Worm (Caenorhabditis elegans) whole organism, L4 larva: ENCODE measurements around the gene srh-19.
A peak's percentile ranks its signal among the peaks of the same experiment; 100 is the strongest.

ENCODE experiments used
- D1046.2 ChIP-seq: fragments of 200-800 bp; sonication (Bioruptor generic); IDR thresholded peaks from 2 replicates; pipeline ENCODE4 v1.3.6; 2022; ENCODE audit warnings: missing genetic modification characterization, missing compliant biosample characterization
- F26F4.8 ChIP-seq: fragments of 200-800 bp; sonication (Bioruptor generic); conservative IDR thresholded peaks from 2 replicates; pipeline ENCODE4 v1.3.6; 2022; ENCODE audit warnings: missing genetic modification characterization, missing compliant biosample characterization
- F44E2.7 ChIP-seq: fragments of 200-800 bp; sonication (Bioruptor generic); IDR thresholded peaks from 2 replicates; pipeline ENCODE4 v2.1.2; 2022; ENCODE audit warnings: missing genetic modification characterization, missing compliant biosample characterization
- T26A8.4 ChIP-seq: fragments of 200-800 bp; sonication (Bioruptor generic); IDR thresholded peaks from 2 replicates; pipeline ENCODE4 v1.3.6; 2022; ENCODE audit warnings: missing genetic modification characterization, missing compliant biosample characterization
- Y75B8A.6 ChIP-seq: fragments of 200-800 bp; sonication (Bioruptor generic); IDR thresholded peaks from 2 replicates; pipeline ENCODE4 v1.3.6; 2022; ENCODE audit warnings: missing genetic modification reagents, missing genetic modification characterization, missing compliant biosample characterization
- ZK546.5 ChIP-seq, 2 experiments: sonication (generic microtip); optimal IDR thresholded peaks; 2 replicates each; lab custom pipeline; 2017; ENCODE audit warnings: missing biosample characterization in 2 of 2, missing genetic modification characterization in 2 of 2
- aha-1 ChIP-seq: fragments of 150-350 bp; peaks from one replicate; lab custom pipeline; 2014; ENCODE audit warnings: missing biosample characterization, missing genetic modification characterization
- ama-1 ChIP-seq: fragments of 150-350 bp; optimal IDR thresholded peaks from 2 replicates; lab custom pipeline; 2014; ENCODE audit warnings: inconsistent platforms, mixed read lengths
- arid-1 ChIP-seq: fragments of 200-800 bp; sonication (Bioruptor generic); conservative IDR thresholded peaks from 2 replicates; pipeline ENCODE4 v1.3.6; 2022; ENCODE audit warnings: missing genetic modification reagents, missing genetic modification characterization, missing compliant biosample characterization
- cey-2 ChIP-seq: sonication (generic microtip); optimal IDR thresholded peaks from 3 replicates; lab custom pipeline; 2017; ENCODE audit warnings: missing genetic modification characterization, mild to moderate bottlenecking, missing compliant biosample characterization, antibody characterized with exemption, borderline replicate concordance; ENCODE audit not compliant: insufficient read depth
- daf-12 ChIP-seq: fragments of 150-350 bp; optimal IDR thresholded peaks from 2 replicates; lab custom pipeline; 2014; ENCODE audit warnings: missing biosample characterization, missing genetic modification reagents, missing genetic modification characterization
- daf-16 ChIP-seq, 3 experiments: sonication (generic microtip); optimal IDR thresholded peaks; 2 replicates each; lab custom pipeline; 2016 to 2017; ENCODE audit warnings: missing genetic modification characterization in 3 of 3, missing genetic modification reagents in 3 of 3, mild to moderate bottlenecking in 2 of 3, missing compliant biosample characterization in 2 of 3, missing biosample characterization in 1 of 3, moderate library complexity in 1 of 3
- daf-19 ChIP-seq: fragments of 200-800 bp; sonication (Bioruptor generic); conservative IDR thresholded peaks from 2 replicates; pipeline ENCODE4 v1.3.6; 2022; ENCODE audit warnings: missing genetic modification characterization, missing compliant biosample characterization
- dmd-8 ChIP-seq: fragments of 200-800 bp; sonication (Bioruptor generic); IDR thresholded peaks from 2 replicates; pipeline ENCODE4 v1.3.6; 2022; ENCODE audit warnings: missing genetic modification characterization, missing compliant biosample characterization
- duxl-1 ChIP-seq: sonication (generic microtip); optimal IDR thresholded peaks from 2 replicates; lab custom pipeline; 2016; ENCODE audit warnings: mild to moderate bottlenecking, missing genetic modification characterization, moderate library complexity, missing compliant biosample characterization; ENCODE audit not compliant: poor library complexity
- dve-1 ChIP-seq: sonication (generic microtip); optimal IDR thresholded peaks from 2 replicates; lab custom pipeline; 2017; ENCODE audit warnings: antibody characterized with exemption, mild to moderate bottlenecking, missing genetic modification characterization, missing compliant biosample characterization; ENCODE audit not compliant: insufficient read depth
- egl-43 ChIP-seq: fragments of 200-800 bp; sonication (Bioruptor generic); IDR thresholded peaks from 2 replicates; pipeline ENCODE4 v1.3.6; 2022; ENCODE audit warnings: missing genetic modification reagents, missing genetic modification characterization, missing compliant biosample characterization
- fos-1 ChIP-seq: fragments of 150-350 bp; optimal IDR thresholded peaks from 2 replicates; lab custom pipeline; 2014; ENCODE audit warnings: missing biosample characterization, missing genetic modification characterization
- hif-1 ChIP-seq, 2 experiments: sonication (generic microtip); optimal IDR thresholded peaks; 2 replicates each; lab custom pipeline; 2016 to 2017; ENCODE audit warnings: missing compliant biosample characterization in 2 of 2, missing genetic modification characterization in 2 of 2, missing genetic modification reagents in 2 of 2, missing genotype in 2 of 2, mild to moderate bottlenecking in 1 of 2
- hlh-11 ChIP-seq: fragments of 200-800 bp; sonication (Bioruptor generic); optimal IDR thresholded peaks from 2 replicates; lab custom pipeline; 2018; ENCODE audit warnings: mild to moderate bottlenecking, missing genetic modification characterization, missing compliant biosample characterization
- hmg-1.1 ChIP-seq: fragments of 200-800 bp; sonication (Bioruptor generic); IDR thresholded peaks from 2 replicates; pipeline ENCODE4 v1.3.6; 2022; ENCODE audit warnings: missing genetic modification reagents, missing genetic modification characterization, missing compliant biosample characterization
- lin-15B ChIP-seq: fragments of 150-350 bp; sonication (generic microtip); optimal IDR thresholded peaks from 3 replicates; lab custom pipeline; 2014; ENCODE audit warnings: missing biosample characterization, missing genetic modification characterization
- lin-39 ChIP-seq: fragments of 150-350 bp; optimal IDR thresholded peaks from 2 replicates; lab custom pipeline; 2014; ENCODE audit warnings: missing biosample characterization, missing genetic modification reagents, missing genetic modification characterization
- lir-3 ChIP-seq: sonication (generic microtip); optimal IDR thresholded peaks from 2 replicates; lab custom pipeline; 2016; ENCODE audit warnings: mild to moderate bottlenecking, missing genetic modification characterization, missing compliant biosample characterization
- lsy-2 ChIP-seq, 2 experiments: fragments of 150-350 bp in 1 of 2; sonication (generic microtip) in 1 of 2; optimal IDR thresholded peaks; 2 replicates each; lab custom pipeline; 2014 to 2017; ENCODE audit warnings: missing biosample characterization in 2 of 2, missing genetic modification characterization in 2 of 2
- madf-5 ChIP-seq, 2 experiments: fragments of 200-800 bp; sonication (Bioruptor generic); IDR thresholded peaks; 2 replicates each; pipeline ENCODE4 v1.3.6; 2022; ENCODE audit warnings: missing compliant biosample characterization in 2 of 2, missing genetic modification characterization in 2 of 2
- mdt-29 ChIP-seq: fragments of 200-800 bp; sonication (Bioruptor generic); IDR thresholded peaks from 2 replicates; pipeline ENCODE4 v1.3.6; 2022; ENCODE audit warnings: missing genetic modification reagents, missing genetic modification characterization, missing compliant biosample characterization
- mep-1 ChIP-seq: fragments of 150-350 bp; sonication (generic microtip); optimal IDR thresholded peaks from 3 replicates; lab custom pipeline; 2014; ENCODE audit warnings: missing biosample characterization, missing genetic modification characterization
- mes-2 ChIP-seq: sonication (generic microtip); optimal IDR thresholded peaks from 2 replicates; lab custom pipeline; 2016; ENCODE audit warnings: missing genotype, mild to moderate bottlenecking, missing genetic modification characterization, missing compliant biosample characterization; ENCODE audit not compliant: poor library complexity, severe bottlenecking
- mxl-3 ChIP-seq: fragments of 200-800 bp; sonication (Bioruptor generic); optimal IDR thresholded peaks from 2 replicates; lab custom pipeline; 2018; ENCODE audit warnings: mild to moderate bottlenecking, missing genetic modification characterization, missing compliant biosample characterization
- nhr-111 ChIP-seq: fragments of 200-800 bp; sonication (Bioruptor generic); optimal IDR thresholded peaks from 2 replicates; lab custom pipeline; 2018; ENCODE audit warnings: mild to moderate bottlenecking, missing genetic modification characterization, missing compliant biosample characterization
- pha-4 ChIP-seq, 2 experiments: fragments of 150-350 bp in 1 of 2; fragments of 200-800 bp in 1 of 2; sonication (Bioruptor generic) in 1 of 2; IDR thresholded peaks in 1 of 2; optimal IDR thresholded peaks in 1 of 2; 2 replicates each; pipeline versions ENCODE4 v1.3.6 to Lab custom; 2014 to 2022; ENCODE audit warnings: missing genetic modification characterization in 2 of 2, missing genetic modification reagents in 2 of 2, missing biosample characterization in 1 of 2, missing compliant biosample characterization in 1 of 2
- pqm-1 ChIP-seq: sonication (generic microtip); optimal IDR thresholded peaks from 2 replicates; lab custom pipeline; 2017; ENCODE audit warnings: missing biosample characterization, missing genetic modification characterization
- sdz-12 ChIP-seq: fragments of 200-800 bp; sonication (Bioruptor generic); optimal IDR thresholded peaks from 2 replicates; lab custom pipeline; 2018; ENCODE audit warnings: mild to moderate bottlenecking, missing genetic modification characterization, missing compliant biosample characterization
- set-16 ChIP-seq: fragments of 200-800 bp; sonication (Bioruptor generic); IDR thresholded peaks from 2 replicates; pipeline ENCODE4 v1.3.6; 2022; ENCODE audit warnings: missing genetic modification reagents, missing genetic modification characterization, missing compliant biosample characterization
- skn-1 ChIP-seq: fragments of 150-350 bp; optimal IDR thresholded peaks from 2 replicates; lab custom pipeline; 2014; ENCODE audit warnings: missing biosample characterization, missing genetic modification characterization
- spr-3 ChIP-seq: fragments of 200-800 bp; sonication (Bioruptor generic); optimal IDR thresholded peaks from 2 replicates; lab custom pipeline; 2018; ENCODE audit warnings: mild to moderate bottlenecking, missing genetic modification characterization, missing compliant biosample characterization
- tra-1 ChIP-seq: fragments of 200-800 bp; sonication (Bioruptor generic); IDR thresholded peaks from 2 replicates; pipeline ENCODE4 v1.3.6; 2022; ENCODE audit warnings: missing genetic modification reagents, missing genetic modification characterization, missing compliant biosample characterization
- unc-62 ChIP-seq, 3 experiments: fragments of 150-350 bp in 1 of 3; sonication (generic microtip); optimal IDR thresholded peaks in 2 of 3; peaks in 1 of 3; 1 replicate in 1 of 3; 2 replicates in 2 of 3; lab custom pipeline; 2014 to 2017; ENCODE audit warnings: missing biosample characterization in 3 of 3, missing genetic modification characterization in 3 of 3, missing genetic modification reagents in 3 of 3, missing genotype in 1 of 3
- zip-11 ChIP-seq: fragments of 200-800 bp; sonication (Bioruptor generic); IDR thresholded peaks from 2 replicates; pipeline ENCODE4 v1.3.6; 2022; ENCODE audit warnings: missing genetic modification characterization, missing compliant biosample characterization

The srh-19 gene

DNA sequence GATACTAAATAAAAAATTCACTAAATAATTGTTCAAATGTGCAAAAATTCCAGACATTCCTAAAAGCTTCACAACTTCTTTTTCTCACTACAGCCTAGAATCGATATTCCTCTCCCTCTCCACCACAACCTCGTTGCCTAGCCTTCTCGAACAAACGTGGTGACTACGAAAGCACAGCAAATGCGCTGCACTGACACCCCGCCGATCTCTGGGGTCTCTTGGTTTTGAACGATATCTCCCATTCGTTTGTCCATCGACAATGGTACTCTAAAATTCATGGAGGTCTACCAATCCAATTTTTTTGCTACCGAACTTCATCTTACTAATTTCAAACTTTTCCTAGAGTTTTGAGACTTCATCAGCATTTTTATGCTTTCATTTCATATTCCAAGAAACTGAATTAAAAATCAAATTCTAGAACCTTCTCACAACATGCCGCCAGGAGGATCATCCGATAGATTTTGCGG lies 37.4 kb downstream of the srh-19 start, which contains the start of gene W05H7.1 (continued):
- TF ChIP-seq hlh-11 (peak; percentile 9), aha-1 (tag; lab: Kevin White, UChicago) (peak; percentile 94), ZK546.5 (tag; optimal IDR thresholded peaks at IDR 0.05; lab: Kevin White, UChicago) (no peak), Y75B8A.6 (no peak), cey-2 (tag; lab: Kevin White, UChicago) (no peak), dmd-8 (GFP tag; lab: Robert Waterston, UW) (no peak), hmg-1.1 (GFP tag; lab: Robert Waterston, UW) (peak; percentile 61)

DNA sequence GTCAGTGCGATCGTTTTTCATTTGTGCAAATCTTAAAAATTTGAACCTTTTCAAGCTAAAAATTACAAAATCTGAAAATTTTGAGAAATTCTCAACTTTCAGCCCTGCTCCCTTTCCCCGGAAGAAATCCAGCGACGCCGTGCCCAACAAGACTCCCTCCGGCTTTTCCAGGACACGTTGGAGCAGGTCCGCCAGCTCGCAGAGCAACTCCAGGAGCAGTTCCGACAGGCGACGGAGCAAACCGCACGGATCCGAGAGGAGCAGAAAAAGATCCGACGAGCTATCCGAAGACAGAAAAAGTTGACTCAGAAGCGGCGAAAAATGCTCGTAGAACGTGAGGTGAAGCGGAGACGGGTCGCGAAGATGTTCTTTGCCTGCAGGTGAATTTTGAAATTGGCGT lies 38.3 kb downstream of the srh-19 start:
- TF ChIP-seq lin-15B (tag; lab: Kevin White, UChicago): no peak
- peak; percentile 93 for TF ChIP-seq set-16 (GFP tag; lab: Robert Waterston, UW)

DNA sequence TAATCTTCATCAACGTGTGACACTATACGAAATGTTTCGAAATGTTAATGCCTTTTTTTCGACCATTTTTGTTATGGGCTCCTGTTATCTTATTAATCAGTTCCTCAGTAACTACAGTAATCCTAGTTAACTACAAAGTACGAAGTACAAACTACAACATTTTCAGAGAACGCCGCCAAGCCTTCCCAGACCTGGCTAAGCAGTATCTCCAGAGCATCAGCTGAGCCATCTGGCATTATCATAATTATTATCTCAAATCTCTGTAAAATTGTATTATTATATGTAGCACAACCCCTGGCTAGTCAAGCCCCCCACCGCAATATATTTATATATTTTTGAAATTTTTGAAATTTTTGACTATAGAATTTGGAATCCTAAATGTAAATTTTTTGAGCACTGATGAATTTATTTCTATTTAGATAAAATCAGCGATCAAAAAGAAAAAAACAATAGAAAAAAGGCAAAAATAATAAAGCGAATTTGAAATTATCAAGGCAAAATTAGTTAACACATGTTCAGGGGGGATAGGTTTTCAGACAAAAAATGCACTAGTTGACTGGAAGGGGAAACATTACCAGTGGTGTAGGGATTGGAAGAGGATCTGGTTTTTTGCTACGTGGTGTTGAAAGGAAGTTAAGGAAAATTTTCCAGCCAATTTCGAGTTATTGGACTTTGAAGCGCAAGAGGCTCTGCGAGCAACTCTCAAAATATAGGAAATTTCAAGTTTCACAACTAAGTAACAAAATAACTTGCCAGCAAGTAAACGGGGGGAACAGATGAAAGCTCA lies 39.1 kb downstream of the srh-19 start:
- peak; percentile 51; the same call in 1 of the 2 replicates for TF ChIP-seq arid-1 (GFP tag; lab: Robert Waterston, UW)
- TF ChIP-seq F44E2.7 (GFP tag; lab: Robert Waterston, UW): 0 out of 2 replicates have a peak, but pooled peaks have one; percentile 40
- TF ChIP-seq lsy-2 (tag; optimal IDR thresholded peaks at IDR 0.05; lab: Kevin White, UChicago): peak in 1 of 2 experiments; percentile 43
- TF ChIP-seq zip-11 (GFP tag; lab: Robert Waterston, UW): no peak
- TF ChIP-seq egl-43 (GFP tag; lab: Robert Waterston, UW): peak; percentile 5; the same call in 1 of the 2 replicates
- no peak for TF ChIP-seq daf-12 (tag; lab: Kevin White, UChicago)
- TF ChIP-seq pha-4 (GFP tag; IDR thresholded peaks at IDR 0.05; lab: Robert Waterston, UW): peak; percentile 7; the same call in 1 of the 2 replicates
- no peak for TF ChIP-seq pha-4 (tag; optimal IDR thresholded peaks at IDR 0.05; lab: Kevin White, UChicago)
- no peak for TF ChIP-seq madf-5 (GFP tag; IDR thresholded peaks at IDR 0.05; lab: Robert Waterston, UW)
- TF ChIP-seq sdz-12: peak; percentile 22
- TF ChIP-seq mep-1 (tag; lab: Kevin White, UChicago): peak; percentile 36
- TF ChIP-seq D1046.2 (GFP tag; lab: Robert Waterston, UW): 0 out of 2 replicates have a peak, but pooled peaks have one; percentile 35
- peak; percentile 7 for TF ChIP-seq ama-1 (lab: Kevin White, UChicago)
- peak; percentile 22 for TF ChIP-seq T26A8.4 (GFP tag; lab: Robert Waterston, UW)
- no peak for TF ChIP-seq hmg-1.1 (GFP tag; lab: Robert Waterston, UW)
- TF ChIP-seq duxl-1 (tag; lab: Kevin White, UChicago): peak; percentile 29
- no peak for TF ChIP-seq tra-1 (GFP tag; lab: Robert Waterston, UW)
- TF ChIP-seq spr-3 (GFP tag; lab: Kevin White, UChicago): peak; percentile 12
- TF ChIP-seq skn-1: no peak
- TF ChIP-seq lir-3 (tag; lab: Kevin White, UChicago): no peak
- no peak for TF ChIP-seq dmd-8 (GFP tag; lab: Robert Waterston, UW)
- 0 out of 2 replicates have a peak, but pooled peaks have one; percentile 73 for TF ChIP-seq daf-19
- TF ChIP-seq hif-1 (tag; optimal IDR thresholded peaks at IDR 0.05; lab: Kevin White, UChicago): peak in 1 of 2 experiments; percentile 6
- peak; percentile 75 for TF ChIP-seq aha-1 (tag; lab: Kevin White, UChicago)

DNA sequence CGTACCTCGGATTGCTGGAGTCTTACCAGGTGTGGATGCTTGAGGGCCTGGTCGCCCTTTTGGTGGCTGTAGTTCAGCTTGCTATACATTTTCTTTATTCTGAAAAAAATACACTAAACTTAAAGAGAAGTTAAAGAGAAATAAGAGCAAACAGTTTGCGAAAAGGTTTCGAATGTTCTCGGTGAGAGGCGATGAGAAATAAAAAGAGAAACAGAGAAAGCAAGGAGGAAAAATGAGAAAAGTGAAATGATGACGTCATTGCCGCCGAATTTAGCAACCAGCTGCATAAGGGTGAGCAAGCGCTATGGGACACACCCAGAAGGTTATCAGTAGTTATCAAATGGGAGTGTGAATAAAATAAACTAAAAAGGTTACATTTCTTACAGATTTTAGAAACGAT lies 40.8 kb downstream of the srh-19 start, which contains the start of gene cebp-1:
cebp-1 (minus strand) TSS at position 99 of the 400 bp plus-strand sequence.
- TF ChIP-seq F26F4.8: no peak
- TF ChIP-seq fos-1 (tag; lab: Kevin White, UChicago): peak; percentile 13
- TF ChIP-seq mxl-3 (GFP tag; lab: Kevin White, UChicago): no peak
- no peak for TF ChIP-seq daf-16 (GFP tag; optimal IDR thresholded peaks at IDR 0.05; lab: Kevin White, UChicago)
- peak; percentile 67 for TF ChIP-seq daf-16 (tag; optimal IDR thresholded peaks at IDR 0.05; lab: Kevin White, UChicago)
- TF ChIP-seq lin-39 (tag; lab: Kevin White, UChicago): no peak
- peak; percentile 56 for TF ChIP-seq dve-1 (tag; lab: Kevin White, UChicago)
- TF ChIP-seq pqm-1: peak; percentile 48
- TF ChIP-seq aha-1 (tag; lab: Kevin White, UChicago): peak; percentile 4
- 0 out of 2 replicates have a peak, but pooled peaks have one; percentile 10 for TF ChIP-seq pha-4 (GFP tag; IDR thresholded peaks at IDR 0.05; lab: Robert Waterston, UW)
- TF ChIP-seq pha-4 (tag; optimal IDR thresholded peaks at IDR 0.05; lab: Kevin White, UChicago): peak; percentile 67
- TF ChIP-seq hlh-11: peak; percentile 63
- no peak for TF ChIP-seq mdt-29
- TF ChIP-seq mes-2 (tag; lab: Kevin White, UChicago): peak; percentile 50
- no peak for TF ChIP-seq nhr-111 (GFP tag; lab: Kevin White, UChicago)
- peak in 1 of 2 experiments; percentile 88 for TF ChIP-seq unc-62 (GFP tag; optimal IDR thresholded peaks at IDR 0.05 in 1 of 2; lab: Kevin White, UChicago)
- TF ChIP-seq unc-62 (tag; optimal IDR thresholded peaks at IDR 0.05; lab: Kevin White, UChicago): no peak
- no peak for TF ChIP-seq lin-15B (tag; lab: Kevin White, UChicago)
- TF ChIP-seq lsy-2 (tag; optimal IDR thresholded peaks at IDR 0.05; lab: Kevin White, UChicago): peak in 1 of 2 experiments; percentile 9
